Fruit fly (Drosophila melanogaster) whole organism, prepupa: ENCODE measurements around the gene Hakai.

Experiments
- Blimp-1 ChIP-seq: fragments of 200-800 bp; sonication (Bioruptor generic); optimal IDR thresholded peaks from 3 replicates; lab custom pipeline; 2017; ENCODE audit warnings: missing biosample characterization, missing genetic modification characterization, mild to moderate bottlenecking, moderate library complexity, missing genetic modification reagents
- CG11294 ChIP-seq: fragments of 200-800 bp; sonication (Bioruptor generic); IDR thresholded peaks from 2 replicates; pipeline ENCODE4 v1.3.6; 2022; ENCODE audit warnings: missing biosample characterization, missing genetic modification characterization
- Hr39 ChIP-seq: fragments of 200-800 bp; sonication (Bioruptor generic); optimal IDR thresholded peaks from 2 replicates; lab custom pipeline; 2016; ENCODE audit warnings: missing biosample characterization, missing genetic modification characterization
- salr ChIP-seq, 2 experiments: fragments of 200-800 bp; sonication (Bioruptor generic); optimal IDR thresholded peaks; 3 replicates each; lab custom pipeline; 2016 to 2018; ENCODE audit warnings: missing biosample characterization in 2 of 2, missing genetic modification characterization in 2 of 2, mild to moderate bottlenecking in 1 of 2

dm6 chr2L:19546869-19547710 lies 35.2 kb downstream of the Hakai start, which contains the start of gene CG10337:
- TF ChIP-seq Blimp-1 (GFP tag; lab: Kevin White, UChicago): no peak
- no peak for TF ChIP-seq salr (GFP tag; optimal IDR thresholded peaks at IDR 0.05; lab: Kevin White, UChicago)
- peak; percentile 5 for TF ChIP-seq Hr39 (GFP tag; lab: Kevin White, UChicago)
- TF ChIP-seq CG11294 (GFP tag; lab: Robert Waterston, UW): no peak
